Worm (Caenorhabditis elegans) whole organism, L1 larva: ENCODE results near the gene srsx-22.

Experiments
- F16B12.6 ChIP-seq: fragments of 150-350 bp; optimal IDR thresholded peaks from 2 replicates; lab custom pipeline; 2014; ENCODE audit warnings: missing biosample characterization, missing genetic modification characterization
- hlh-17 ChIP-seq: fragments of 200-800 bp; sonication (Bioruptor generic); optimal IDR thresholded peaks from 2 replicates; lab custom pipeline; 2018; ENCODE audit warnings: missing genetic modification characterization, mild to moderate bottlenecking, missing compliant biosample characterization, moderate library complexity, borderline replicate concordance
- lin-14 ChIP-seq: fragments of 200-800 bp; sonication (Bioruptor generic); optimal IDR thresholded peaks from 2 replicates; lab custom pipeline; 2018; ENCODE audit warnings: mild to moderate bottlenecking, missing genetic modification characterization, moderate library complexity, missing compliant biosample characterization
- lin-39 ChIP-seq: fragments of 150-350 bp; optimal IDR thresholded peaks from 2 replicates; lab custom pipeline; 2014; ENCODE audit warnings: missing biosample characterization, missing genetic modification reagents, missing genetic modification characterization
- nhr-11 ChIP-seq: fragments of 150-350 bp; optimal IDR thresholded peaks from 2 replicates; lab custom pipeline; 2014; ENCODE audit warnings: missing biosample characterization, missing genetic modification characterization
- pag-3 ChIP-seq: sonication (generic microtip); optimal IDR thresholded peaks from 2 replicates; lab custom pipeline; 2017; ENCODE audit warnings: missing genetic modification characterization, mild to moderate bottlenecking, missing compliant biosample characterization, antibody characterized with exemption, borderline replicate concordance; ENCODE audit not compliant: insufficient read depth
- unc-130 ChIP-seq: fragments of 150-350 bp; optimal IDR thresholded peaks from 2 replicates; lab custom pipeline; 2017; ENCODE audit warnings: missing biosample characterization, missing genetic modification characterization, inconsistent platforms
- unc-62 ChIP-seq: fragments of 150-350 bp; optimal IDR thresholded peaks from 2 replicates; lab custom pipeline; 2014; ENCODE audit warnings: missing biosample characterization, missing genetic modification reagents, missing genetic modification characterization
- unc-86 ChIP-seq: sonication (generic microtip); optimal IDR thresholded peaks from 2 replicates; lab custom pipeline; 2016; ENCODE audit warnings: missing genetic modification characterization, missing compliant biosample characterization
- unc-98 ChIP-seq: fragments of 200-800 bp; sonication (Bioruptor generic); IDR thresholded peaks from 2 replicates; pipeline ENCODE4 v1.3.6; 2022; ENCODE audit warnings: missing genetic modification characterization, missing compliant biosample characterization
- vab-15 ChIP-seq: sonication (generic microtip); optimal IDR thresholded peaks from 2 replicates; lab custom pipeline; 2017; ENCODE audit warnings: missing genotype, mild to moderate bottlenecking, missing genetic modification characterization, missing compliant biosample characterization
- ztf-4 ChIP-seq: fragments of 150-350 bp; optimal IDR thresholded peaks from 2 replicates; lab custom pipeline; 2014; ENCODE audit warnings: missing biosample characterization, missing genetic modification characterization

ce11 chrV:8385879-8386530, 34.5 kb downstream of the srsx-22 start, which contains the start of gene hsp-17:
- TF ChIP-seq unc-130 (no peak), nhr-11 (tag; lab: Kevin White, UChicago) (no peak), unc-98 (GFP tag; lab: Robert Waterston, UW) (no peak), F16B12.6 (tag; lab: Kevin White, UChicago) (no peak), hlh-17 (GFP tag; lab: Kevin White, UChicago) (no peak), unc-62 (GFP tag; lab: Kevin White, UChicago) (no peak), lin-14 (no peak), ztf-4 (tag; lab: Kevin White, UChicago) (no peak), vab-15 (tag; lab: Kevin White, UChicago) (no peak), lin-39 (tag; lab: Kevin White, UChicago) (no peak), pag-3 (tag; lab: Kevin White, UChicago) (no peak), unc-86 (tag; lab: Kevin White, UChicago) (no peak)
